Worm (Caenorhabditis elegans): Measurements from ENCODE around the gene gst-26.
"Not testable (repeated sequence)": the region's sequence is repeated elsewhere in the genome, so short reads cannot be mapped to it uniquely, and the experiment has no call there.

gst-26 gene

DNA sequence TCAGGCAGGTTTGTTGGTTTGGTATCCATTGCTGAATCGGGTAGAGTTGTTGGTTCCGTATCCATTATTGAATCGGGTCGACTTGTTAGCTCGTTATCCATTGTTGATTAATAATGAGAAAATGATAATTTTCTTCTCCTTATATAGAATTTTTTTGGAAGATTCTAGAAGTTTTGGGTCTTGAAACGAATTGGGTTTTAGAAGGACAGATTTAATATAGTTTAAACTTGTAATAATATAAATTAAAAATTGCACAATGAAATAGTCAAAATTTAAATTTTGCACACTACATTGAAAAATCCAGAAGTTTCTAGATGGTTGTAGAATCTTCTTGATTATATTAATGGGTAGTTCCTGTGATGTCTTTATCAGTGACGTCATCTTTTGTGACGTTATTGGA lies 23.5 kb downstream of the gst-26 start, which contains the start of gene Y53F4B.26:
Gene Y53F4B.26 (minus strand): TSS at position 101 of the 400 bp plus-strand sequence.
- TF ChIP-seq fos-1 (tag; optimal IDR thresholded peaks at IDR 0.05); nfya-1 (tag; optimal IDR thresholded peaks at IDR 0.05; ENCODE audit: insufficient read depth); unc-62 (GFP tag; optimal IDR thresholded peaks at IDR 0.05): not testable (repeated sequence)

DNA sequence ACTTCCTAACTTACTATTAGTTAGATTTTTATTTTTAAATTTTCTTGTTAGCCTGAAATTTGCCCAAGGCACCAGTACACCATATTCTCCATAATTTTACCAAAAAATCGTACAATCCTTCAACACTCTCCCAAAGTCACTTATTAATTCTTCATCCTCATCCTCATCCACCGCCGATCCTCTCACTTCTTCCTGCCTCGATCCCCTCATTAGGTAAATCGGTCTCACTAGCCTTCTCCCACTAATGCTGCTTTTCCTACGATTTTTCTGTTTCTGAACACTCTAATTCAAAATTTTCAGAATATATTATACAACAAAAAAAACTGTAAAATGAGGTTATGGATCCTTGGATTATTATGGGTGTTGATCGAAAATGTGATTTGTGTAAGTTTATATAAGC lies 28.5 kb downstream of the gst-26 start, which contains the start of gene Y53F4B.25:
Gene Y53F4B.25 (plus strand): TSS at position 301 of the 400 bp plus-strand sequence.
- no peak for TF ChIP-seq ztf-11 (tag; optimal IDR thresholded peaks at IDR 0.05)
- TF ChIP-seq mml-1 (tag; optimal IDR thresholded peaks at IDR 0.05) = no peak
- no peak for TF ChIP-seq unc-62 (GFP tag; optimal IDR thresholded peaks at IDR 0.05)
- no peak for TF ChIP-seq ztf-4 (tag; optimal IDR thresholded peaks at IDR 0.05)
- TF ChIP-seq elt-2 (tag; optimal IDR thresholded peaks at IDR 0.05) = no peak
- no peak for TF ChIP-seq nhr-11 (tag; optimal IDR thresholded peaks at IDR 0.05)
- TF ChIP-seq skn-1 (tag; optimal IDR thresholded peaks at IDR 0.05) = no peak
- TF ChIP-seq lsy-12 (tag; optimal IDR thresholded peaks at IDR 0.05) = no peak
- no peak for TF ChIP-seq nhr-237 (tag; optimal IDR thresholded peaks at IDR 0.05)
- TF ChIP-seq egl-27 (tag; optimal IDR thresholded peaks at IDR 0.05) = no peak
- TF ChIP-seq daf-12 (tag; optimal IDR thresholded peaks at IDR 0.05) = no peak
- no peak for TF ChIP-seq ceh-16 (tag; optimal IDR thresholded peaks at IDR 0.05)
- TF ChIP-seq ZK546.5 (tag; optimal IDR thresholded peaks at IDR 0.05) = no peak
- TF ChIP-seq unc-39 (tag; optimal IDR thresholded peaks at IDR 0.05) = no peak
- no peak for TF ChIP-seq sea-2 (GFP tag; optimal IDR thresholded peaks at IDR 0.05)
- TF ChIP-seq egl-5 (tag; optimal IDR thresholded peaks at IDR 0.05) = no peak
- no peak for TF ChIP-seq pqm-1 (tag; optimal IDR thresholded peaks at IDR 0.05)
- TF ChIP-seq ceh-82 (tag; optimal IDR thresholded peaks at IDR 0.05) = no peak

DNA sequence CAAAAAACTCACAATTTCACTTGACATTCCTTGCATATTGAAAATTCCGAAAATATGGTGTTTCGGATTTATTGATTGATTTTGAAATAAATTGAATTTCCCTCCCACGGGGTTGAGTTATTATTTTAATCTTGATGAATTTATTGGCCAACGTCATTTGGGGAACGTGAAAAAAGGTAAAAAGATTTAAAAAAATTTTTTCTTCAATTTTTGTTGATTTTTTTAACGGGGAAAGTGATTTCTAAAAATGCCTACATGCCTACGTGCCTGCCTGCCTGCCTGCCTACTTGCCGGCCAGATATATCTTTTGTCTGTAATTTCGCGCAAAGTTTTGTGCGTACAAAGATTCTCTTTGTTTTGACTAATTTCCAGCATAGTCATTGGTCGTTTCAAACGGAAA lies 30.0 kb downstream of the gst-26 start, which contains the start of gene Y53F4B.24:
Gene Y53F4B.24 (minus strand): TSS at position 101 of the 400 bp plus-strand sequence.
- TF ChIP-seq mdl-1 (tag; optimal IDR thresholded peaks at IDR 0.05) = no peak
- no peak for TF ChIP-seq nhr-25 (tag; optimal IDR thresholded peaks at IDR 0.05)
- no peak for TF ChIP-seq lsy-12 (tag; optimal IDR thresholded peaks at IDR 0.05)
- TF ChIP-seq nhr-77 (tag; optimal IDR thresholded peaks at IDR 0.05) = no peak
- TF ChIP-seq nhr-23 (tag; optimal IDR thresholded peaks at IDR 0.05) = no peak
- TF ChIP-seq egl-5 (tag; optimal IDR thresholded peaks at IDR 0.05) = no peak
- no peak for TF ChIP-seq pha-4 (tag; optimal IDR thresholded peaks at IDR 0.05)
- no peak for TF ChIP-seq elt-3 (tag; optimal IDR thresholded peaks at IDR 0.05)
- no peak for TF ChIP-seq ztf-4 (tag; optimal IDR thresholded peaks at IDR 0.05)
- no peak for TF ChIP-seq jun-1 (tag; optimal IDR thresholded peaks at IDR 0.05)
- TF ChIP-seq eor-1 (tag; optimal IDR thresholded peaks at IDR 0.05) = no peak
- TF ChIP-seq fkh-10 (GFP tag; optimal IDR thresholded peaks at IDR 0.05) = no peak
- TF ChIP-seq ceh-82 (tag; optimal IDR thresholded peaks at IDR 0.05) = no peak
- TF ChIP-seq ztf-11 (tag; optimal IDR thresholded peaks at IDR 0.05) = no peak
- no peak for TF ChIP-seq mml-1 (tag; optimal IDR thresholded peaks at IDR 0.05)
- no peak for TF ChIP-seq pqm-1 (tag; optimal IDR thresholded peaks at IDR 0.05)

DNA sequence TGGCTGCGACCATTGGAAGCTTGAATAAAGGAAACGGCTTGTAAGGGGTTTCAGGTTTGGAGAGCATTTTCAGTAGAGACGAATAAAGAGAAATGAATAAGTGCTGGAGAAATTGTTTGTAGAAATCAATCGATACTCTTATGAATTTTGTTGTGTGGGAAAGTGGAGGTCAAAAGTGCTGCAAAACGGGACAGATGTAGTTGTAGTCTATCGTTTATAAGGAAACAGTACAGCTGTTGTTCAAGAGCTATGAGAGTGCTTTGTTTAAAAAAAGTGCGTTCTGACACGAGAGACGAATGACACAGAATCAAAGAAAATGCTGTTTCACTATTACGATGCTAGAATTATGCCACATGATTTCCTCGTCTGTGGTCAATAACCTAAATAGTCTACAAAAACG lies 33.8 kb downstream of the gst-26 start, which contains the start of gene Y53F4B.62:
Gene Y53F4B.62 (minus strand): TSS at position 101 of the 400 bp plus-strand sequence.
- TF ChIP-seq nhr-23 (tag; optimal IDR thresholded peaks at IDR 0.05) = no peak
- TF ChIP-seq nhr-76 (tag; optimal IDR thresholded peaks at IDR 0.05) = no peak
- no peak for TF ChIP-seq mml-1 (tag; optimal IDR thresholded peaks at IDR 0.05)
- no peak for TF ChIP-seq unc-39 (tag; optimal IDR thresholded peaks at IDR 0.05)
- no peak for TF ChIP-seq tbx-2 (tag; optimal IDR thresholded peaks at IDR 0.05)
- no peak for TF ChIP-seq nhr-77 (tag; optimal IDR thresholded peaks at IDR 0.05)
- no peak for TF ChIP-seq eor-1 (tag; optimal IDR thresholded peaks at IDR 0.05)
- no peak for TF ChIP-seq zag-1 (tag; optimal IDR thresholded peaks at IDR 0.05)
- no peak for TF ChIP-seq elt-3 (tag; optimal IDR thresholded peaks at IDR 0.05)
- no peak for TF ChIP-seq ztf-4 (tag; optimal IDR thresholded peaks at IDR 0.05)
- TF ChIP-seq ama-1 (optimal IDR thresholded peaks at IDR 0.05) = no peak
- no peak for TF ChIP-seq nhr-28 (tag; optimal IDR thresholded peaks at IDR 0.05)
- TF ChIP-seq ceh-16 (tag; optimal IDR thresholded peaks at IDR 0.05) = no peak
- no peak for TF ChIP-seq ZK546.5 (tag; optimal IDR thresholded peaks at IDR 0.05)
- TF ChIP-seq ceh-9 (tag; optimal IDR thresholded peaks at IDR 0.05) = no peak
- no peak for TF ChIP-seq nhr-67 (tag; optimal IDR thresholded peaks at IDR 0.05)
- no peak for TF ChIP-seq hmg-11 (tag; optimal IDR thresholded peaks at IDR 0.05)
- no peak for TF ChIP-seq lin-39 (tag; optimal IDR thresholded peaks at IDR 0.05)

Measured in whole organism, L3 larva.